Worm (Caenorhabditis elegans) whole organism, young adult: ENCODE data around the gene taf-7.1.
A peak's percentile ranks its signal among the peaks of the same experiment; 100 is the strongest.

Source experiments
- B0019.2 ChIP-seq: fragments of 200-800 bp; sonication (Bioruptor generic); conservative IDR thresholded peaks from 2 replicates; pipeline ENCODE4 v1.3.6; 2022; ENCODE audit warnings: missing genetic modification reagents, missing genetic modification characterization, missing compliant biosample characterization
- B0035.1 ChIP-seq: sonication (generic microtip); optimal IDR thresholded peaks from 2 replicates; lab custom pipeline; 2016; ENCODE audit warnings: missing genetic modification characterization, mild to moderate bottlenecking, missing compliant biosample characterization, missing genotype, missing genetic modification reagents
- C06A6.2 ChIP-seq: fragments of 200-800 bp; sonication (Bioruptor generic); conservative IDR thresholded peaks from 2 replicates; pipeline ENCODE4 v1.3.6; 2022; ENCODE audit warnings: missing genetic modification characterization, missing compliant biosample characterization
- F22D6.2 ChIP-seq: sonication (generic microtip); optimal IDR thresholded peaks from 2 replicates; lab custom pipeline; 2016; ENCODE audit warnings: mild to moderate bottlenecking, missing genetic modification characterization, missing compliant biosample characterization
- F23B12.7 ChIP-seq: sonication (generic microtip); optimal IDR thresholded peaks from 2 replicates; lab custom pipeline; 2017; ENCODE audit warnings: missing genetic modification characterization, mild to moderate bottlenecking, missing compliant biosample characterization, antibody characterized with exemption, moderate library complexity; ENCODE audit not compliant: insufficient read depth
- F57C9.4 ChIP-seq: sonication (generic microtip); optimal IDR thresholded peaks from 2 replicates; lab custom pipeline; 2017; ENCODE audit warnings: mild to moderate bottlenecking, missing genetic modification characterization, missing compliant biosample characterization
- K12H6.12 ChIP-seq: fragments of 200-800 bp; sonication (Bioruptor generic); optimal IDR thresholded peaks from 2 replicates; lab custom pipeline; 2018; ENCODE audit warnings: mild to moderate bottlenecking, missing genetic modification characterization, missing compliant biosample characterization
- T07F8.4 ChIP-seq: sonication (generic microtip); optimal IDR thresholded peaks from 2 replicates; lab custom pipeline; 2016; ENCODE audit warnings: mild to moderate bottlenecking, missing genetic modification characterization, moderate library complexity, missing compliant biosample characterization
- T26A5.8 ChIP-seq: sonication (generic microtip); optimal IDR thresholded peaks from 2 replicates; lab custom pipeline; 2016; ENCODE audit warnings: missing genetic modification characterization, missing compliant biosample characterization
- Y53G8AR.9 ChIP-seq: fragments of 200-800 bp; sonication (Bioruptor generic); conservative IDR thresholded peaks from 2 replicates; pipeline ENCODE4 v1.3.6; 2022; ENCODE audit warnings: missing genetic modification reagents, missing genetic modification characterization, missing compliant biosample characterization
- Y79H2A.3 ChIP-seq: fragments of 200-800 bp; sonication (Bioruptor generic); conservative IDR thresholded peaks from 2 replicates; pipeline ENCODE4 v1.3.6; 2022; ENCODE audit warnings: missing genetic modification reagents, missing genetic modification characterization, missing compliant biosample characterization
- aptf-2 ChIP-seq: fragments of 200-800 bp; sonication (Bioruptor generic); conservative IDR thresholded peaks from 2 replicates; pipeline ENCODE4 v1.3.6; 2022; ENCODE audit warnings: missing genetic modification reagents, missing genetic modification characterization, missing compliant biosample characterization
- attf-3 ChIP-seq: fragments of 200-800 bp; sonication (Bioruptor generic); conservative IDR thresholded peaks from 2 replicates; pipeline ENCODE4 v1.3.6; 2022; ENCODE audit warnings: missing genetic modification reagents, missing genetic modification characterization, missing compliant biosample characterization
- ccch-3 ChIP-seq: fragments of 200-800 bp; sonication (Bioruptor generic); optimal IDR thresholded peaks from 2 replicates; lab custom pipeline; 2018; ENCODE audit warnings: mild to moderate bottlenecking, missing genetic modification characterization, missing compliant biosample characterization
- ceh-40 ChIP-seq: fragments of 200-800 bp; sonication (Bioruptor generic); IDR thresholded peaks from 2 replicates; pipeline ENCODE4 v1.3.6; 2022; ENCODE audit warnings: missing genetic modification characterization, missing compliant biosample characterization
- ceh-79 ChIP-seq: sonication (generic microtip); optimal IDR thresholded peaks from 2 replicates; lab custom pipeline; 2017; ENCODE audit warnings: mild to moderate bottlenecking, missing genetic modification characterization, missing compliant biosample characterization
- ceh-91 ChIP-seq: fragments of 200-800 bp; sonication (Bioruptor generic); IDR thresholded peaks from 2 replicates; pipeline ENCODE4 v1.3.6; 2022; ENCODE audit warnings: missing genetic modification reagents, missing genetic modification characterization, missing compliant biosample characterization
- chd-7 ChIP-seq: sonication (generic microtip); optimal IDR thresholded peaks from 2 replicates; lab custom pipeline; 2016; ENCODE audit warnings: mild to moderate bottlenecking, missing genetic modification characterization, moderate library complexity, missing compliant biosample characterization
- egrh-3 ChIP-seq: fragments of 200-800 bp; sonication (Bioruptor generic); IDR thresholded peaks from 2 replicates; pipeline ENCODE4 v1.3.6; 2022; ENCODE audit warnings: missing genetic modification reagents, missing genetic modification characterization, missing compliant biosample characterization
- hlh-26 ChIP-seq: fragments of 200-800 bp; sonication (Bioruptor generic); conservative IDR thresholded peaks from 2 replicates; pipeline ENCODE4 v1.3.6; 2022; ENCODE audit warnings: missing genetic modification reagents, missing genetic modification characterization, missing compliant biosample characterization
- let-526 ChIP-seq: fragments of 200-800 bp; sonication (Bioruptor generic); IDR thresholded peaks from 2 replicates; pipeline ENCODE4 v1.3.6; 2022; ENCODE audit warnings: missing genetic modification reagents, missing genetic modification characterization, missing compliant biosample characterization
- lin-26 ChIP-seq: fragments of 200-800 bp; sonication (Bioruptor generic); IDR thresholded peaks from 2 replicates; pipeline ENCODE4 v1.3.6; 2022; ENCODE audit warnings: missing genetic modification reagents, missing genetic modification characterization, missing compliant biosample characterization
- lin-35 ChIP-seq, 3 experiments: fragments of 150-350 bp in 2 of 3; sonication (generic microtip) in 1 of 3; optimal IDR thresholded peaks; 2 replicates each; lab custom pipeline; 2014 to 2018; ENCODE audit warnings: missing biosample characterization in 3 of 3, missing genetic modification characterization in 3 of 3, missing genetic modification reagents in 3 of 3
- lin-54 ChIP-seq: fragments of 200-800 bp; sonication (Bioruptor generic); optimal IDR thresholded peaks from 2 replicates; lab custom pipeline; 2018; ENCODE audit warnings: mild to moderate bottlenecking, missing genetic modification characterization, missing compliant biosample characterization
- lir-1 ChIP-seq: fragments of 200-800 bp; sonication (Bioruptor generic); conservative IDR thresholded peaks from 2 replicates; pipeline ENCODE4 v1.3.6; 2022; ENCODE audit warnings: missing genetic modification reagents, missing genetic modification characterization, missing compliant biosample characterization
- madf-6 ChIP-seq: fragments of 200-800 bp; sonication (Bioruptor generic); IDR thresholded peaks from 2 replicates; pipeline ENCODE4 v1.3.6; 2022; ENCODE audit warnings: missing genetic modification reagents, missing genetic modification characterization, missing compliant biosample characterization
- mel-28 ChIP-seq: sonication (generic microtip); optimal IDR thresholded peaks from 2 replicates; lab custom pipeline; 2016; ENCODE audit warnings: borderline replicate concordance, mild to moderate bottlenecking, missing genetic modification characterization, missing compliant biosample characterization
- mxl-1 ChIP-seq: sonication (generic microtip); optimal IDR thresholded peaks from 2 replicates; lab custom pipeline; 2016; ENCODE audit warnings: missing genetic modification characterization, missing compliant biosample characterization
- nfya-1 ChIP-seq: sonication (generic microtip); optimal IDR thresholded peaks from 2 replicates; lab custom pipeline; 2017; ENCODE audit warnings: antibody characterized with exemption, missing compliant biosample characterization, missing genetic modification characterization, borderline replicate concordance; ENCODE audit not compliant: insufficient read depth
- nfya-2 ChIP-seq: fragments of 200-800 bp; sonication (Bioruptor generic); IDR thresholded peaks from 2 replicates; pipeline ENCODE4 v1.3.6; 2022; ENCODE audit warnings: missing genetic modification reagents, missing genetic modification characterization, missing compliant biosample characterization
- nhr-120 ChIP-seq: fragments of 200-800 bp; sonication (Bioruptor generic); IDR thresholded peaks from 2 replicates; pipeline ENCODE4 v1.3.6; 2022; ENCODE audit warnings: missing genetic modification characterization, missing compliant biosample characterization
- nhr-179 ChIP-seq: sonication (generic microtip); optimal IDR thresholded peaks from 2 replicates; lab custom pipeline; 2016; ENCODE audit warnings: mild to moderate bottlenecking, missing genetic modification characterization, missing compliant biosample characterization
- nhr-27 ChIP-seq: fragments of 200-800 bp; sonication (Bioruptor generic); optimal IDR thresholded peaks from 2 replicates; lab custom pipeline; 2018; ENCODE audit warnings: mild to moderate bottlenecking, missing genetic modification characterization, moderate library complexity, missing compliant biosample characterization
- pbrm-1 ChIP-seq: fragments of 200-800 bp; sonication (Bioruptor generic); IDR thresholded peaks from 2 replicates; pipeline ENCODE4 v1.3.6; 2022; ENCODE audit warnings: missing genetic modification reagents, missing genetic modification characterization, missing compliant biosample characterization
- rec-8 ChIP-seq, 2 experiments: sonication (generic microtip); optimal IDR thresholded peaks; 2 replicates each; lab custom pipeline; 2016; ENCODE audit warnings: mild to moderate bottlenecking in 2 of 2, missing genetic modification characterization in 2 of 2, missing genetic modification reagents in 2 of 2, missing genotype in 2 of 2, missing biosample characterization in 1 of 2, missing compliant biosample characterization in 1 of 2, moderate library complexity in 1 of 2
- sdz-38 ChIP-seq: sonication (generic microtip); optimal IDR thresholded peaks from 2 replicates; lab custom pipeline; 2016; ENCODE audit warnings: missing genotype, missing genetic modification characterization, missing compliant biosample characterization
- sea-2 ChIP-seq: fragments of 200-800 bp; sonication (Bioruptor generic); IDR thresholded peaks from 2 replicates; pipeline ENCODE4 v1.3.6; 2022; ENCODE audit warnings: missing genetic modification characterization, missing compliant biosample characterization
- tbx-9 ChIP-seq: sonication (generic microtip); optimal IDR thresholded peaks from 2 replicates; lab custom pipeline; 2016; ENCODE audit warnings: borderline replicate concordance, missing genetic modification characterization, inconsistent platforms, missing compliant biosample characterization
- tlf-1 ChIP-seq: fragments of 200-800 bp; sonication (Bioruptor generic); optimal IDR thresholded peaks from 2 replicates; lab custom pipeline; 2018; ENCODE audit warnings: mild to moderate bottlenecking, missing genetic modification characterization, missing compliant biosample characterization
- xnd-1 ChIP-seq: sonication (generic microtip); optimal IDR thresholded peaks from 2 replicates; lab custom pipeline; 2016; ENCODE audit warnings: missing genotype, missing genetic modification reagents, missing genetic modification characterization, missing compliant biosample characterization
- zim-3 ChIP-seq: sonication (generic microtip); optimal IDR thresholded peaks from 2 replicates; lab custom pipeline; 2017; ENCODE audit warnings: mild to moderate bottlenecking, missing genetic modification characterization, moderate library complexity, missing compliant biosample characterization
- ztf-18 ChIP-seq: sonication (generic microtip); optimal IDR thresholded peaks from 2 replicates; lab custom pipeline; 2016; ENCODE audit warnings: missing genotype, mild to moderate bottlenecking, missing genetic modification characterization, missing compliant biosample characterization
- ztf-28 ChIP-seq: fragments of 200-800 bp; sonication (Bioruptor generic); IDR thresholded peaks from 2 replicates; pipeline ENCODE4 v1.3.6; 2022; ENCODE audit warnings: missing genetic modification reagents, missing genetic modification characterization, missing compliant biosample characterization
- ztf-3 ChIP-seq: fragments of 200-800 bp; sonication (Bioruptor generic); optimal IDR thresholded peaks from 2 replicates; lab custom pipeline; 2018; ENCODE audit warnings: mild to moderate bottlenecking, missing genetic modification characterization, missing compliant biosample characterization

taf-7.1 gene

DNA sequence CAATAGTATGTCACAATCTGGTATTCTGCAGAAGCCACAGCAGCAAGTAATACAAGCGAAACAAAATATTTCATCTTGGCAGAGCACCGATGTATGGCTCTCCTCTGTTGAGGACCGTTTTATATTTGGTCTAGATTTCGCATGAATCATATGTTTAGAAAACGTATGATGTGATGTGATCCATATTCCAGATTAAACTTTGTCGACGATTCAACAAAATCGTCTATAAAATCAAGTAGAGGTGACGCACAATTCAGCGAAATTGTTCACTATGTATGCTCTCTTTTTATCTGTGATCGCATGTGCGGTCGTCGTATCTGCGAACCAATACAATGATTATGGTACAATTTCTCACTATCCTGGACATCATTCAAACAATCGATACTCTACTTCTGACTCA, 42.6 kb upstream of the taf-7.1 start, which contains the start of the genes Y62H9A.3 and Y62H9A.4:
Gene Y62H9A.3 (minus strand): TSS at position 101 of the 400 bp plus-strand sequence.
Gene Y62H9A.4 (plus strand): TSS at position 256 of the 400 bp plus-strand sequence.
- TF ChIP-seq let-526 (GFP tag; lab: Robert Waterston, UW) (no peak), ztf-18 (tag; lab: Kevin White, UChicago) (no peak), tbx-9 (tag; lab: Kevin White, UChicago) (no peak), chd-7 (tag; lab: Kevin White, UChicago) (no peak), hlh-26 (GFP tag; lab: Robert Waterston, UW) (no peak), F22D6.2 (tag; lab: Kevin White, UChicago) (no peak), lin-35 (GFP tag; optimal IDR thresholded peaks at IDR 0.05; lab: Kevin White, UChicago) (no peak), attf-3 (GFP tag; lab: Robert Waterston, UW) (no peak), T07F8.4 (tag; lab: Kevin White, UChicago) (no peak), nhr-120 (GFP tag; lab: Robert Waterston, UW) (no peak), ceh-91 (no peak), Y53G8AR.9 (GFP tag; lab: Robert Waterston, UW) (no peak), ccch-3 (no peak), T26A5.8 (tag; lab: Kevin White, UChicago) (no peak), C06A6.2 (GFP tag; lab: Robert Waterston, UW) (no peak)

DNA sequence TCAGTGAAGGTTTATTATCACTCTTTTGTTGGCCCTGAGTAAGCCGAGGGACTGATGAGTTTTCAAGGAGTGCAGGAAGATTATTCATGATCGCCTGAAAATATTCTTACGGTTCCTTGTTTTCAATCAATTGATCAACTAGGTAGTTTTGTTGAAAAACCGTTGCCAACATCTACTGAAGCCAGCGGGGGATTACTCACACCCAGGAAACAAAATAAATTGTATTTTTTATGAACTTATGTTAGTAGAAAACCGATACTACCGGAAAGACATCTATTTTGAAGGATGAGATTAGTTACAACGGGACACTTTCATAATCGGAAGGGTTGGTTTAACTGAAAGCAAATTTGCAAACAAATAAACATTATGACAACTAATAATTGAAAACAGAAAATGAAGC, 40.8 kb upstream of the taf-7.1 start, which contains the start of gene Y62H9A.2:
Gene Y62H9A.2 (minus strand): TSS at position 101 of the 400 bp plus-strand sequence.
- no peak for TF ChIP-seq xnd-1
- no peak for TF ChIP-seq madf-6 (GFP tag; lab: Robert Waterston, UW)
- no peak for TF ChIP-seq ceh-79 (tag; lab: Kevin White, UChicago)
- TF ChIP-seq ceh-40 (GFP tag; lab: Robert Waterston, UW): no peak
- TF ChIP-seq sdz-38: no peak

DNA sequence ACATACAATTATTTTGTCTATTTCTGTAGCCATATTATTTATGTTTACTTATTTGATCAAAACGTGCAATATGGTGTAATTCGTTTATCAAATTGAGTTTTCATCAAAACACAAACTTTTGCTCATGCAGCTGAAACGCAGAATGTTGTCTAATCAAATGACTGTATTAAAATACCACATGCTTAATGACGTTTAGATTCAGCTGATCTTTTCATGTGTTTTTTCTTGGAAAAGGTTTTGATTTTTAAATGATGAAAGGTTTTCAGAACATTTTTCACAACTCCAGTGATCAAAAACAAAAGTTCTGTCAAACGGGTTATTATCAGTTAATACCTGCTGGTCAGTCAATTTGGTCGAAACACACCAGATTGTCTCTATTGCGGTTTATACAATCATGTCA, 38.0 kb upstream of the taf-7.1 start, which contains the start of gene Y62H9A.1:
Gene Y62H9A.1 (plus strand): TSS at position 282 of the 400 bp plus-strand sequence.
- TF ChIP-seq zim-3 (tag; lab: Kevin White, UChicago) (no peak), sea-2 (GFP tag; lab: Robert Waterston, UW) (no peak), aptf-2 (GFP tag; lab: Robert Waterston, UW) (no peak), K12H6.12 (tag; lab: Kevin White, UChicago) (no peak), nhr-27 (tag; lab: Kevin White, UChicago) (no peak), egrh-3 (GFP tag; lab: Robert Waterston, UW) (no peak), mxl-1 (tag; lab: Kevin White, UChicago) (no peak), lir-1 (GFP tag; lab: Robert Waterston, UW) (no peak), C06A6.2 (GFP tag; lab: Robert Waterston, UW) (no peak), pbrm-1 (GFP tag; lab: Robert Waterston, UW) (no peak), rec-8 (tag; optimal IDR thresholded peaks at IDR 0.05; lab: Kevin White, UChicago) (no peak), ztf-28 (GFP tag; lab: Robert Waterston, UW) (no peak), F57C9.4 (tag; lab: Kevin White, UChicago) (no peak), ceh-79 (tag; lab: Kevin White, UChicago) (no peak), B0019.2 (GFP tag; lab: Robert Waterston, UW) (no peak)

DNA sequence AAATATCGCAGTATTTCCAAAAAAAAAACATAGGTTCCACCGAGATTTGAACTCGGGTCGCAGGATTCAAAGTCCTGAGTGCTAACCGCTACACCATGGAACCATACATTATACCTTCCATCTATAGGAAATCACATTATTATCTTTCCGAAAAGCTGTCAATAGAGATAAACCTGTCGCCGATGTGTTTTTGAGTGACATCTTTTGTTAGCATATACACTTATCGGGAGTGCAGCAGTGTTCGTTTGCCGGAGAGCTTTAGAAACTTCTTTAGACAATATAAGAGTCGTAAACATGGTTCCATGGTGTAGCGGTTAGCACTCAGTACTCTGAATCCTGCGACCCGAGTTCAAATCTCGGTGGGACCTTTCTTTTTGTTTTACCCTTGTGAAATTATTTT, 34.9 kb upstream of the taf-7.1 start:
- TF ChIP-seq nhr-179 (tag; lab: Kevin White, UChicago) (peak; percentile 10), ztf-3 (no peak), nhr-27 (tag; lab: Kevin White, UChicago) (no peak), mel-28 (tag; lab: Kevin White, UChicago) (no peak), hlh-26 (GFP tag; lab: Robert Waterston, UW) (no peak), lin-26 (peak; percentile 93), F23B12.7 (tag; lab: Kevin White, UChicago) (no peak), lin-54 (GFP tag; lab: Kevin White, UChicago) (no peak), tlf-1 (GFP tag; lab: Kevin White, UChicago) (no peak), nfya-1 (tag; lab: Kevin White, UChicago) (no peak), Y79H2A.3 (GFP tag; lab: Robert Waterston, UW) (0 out of 2 replicates have a peak, but pooled peaks have one; percentile 21), nfya-2 (GFP tag; lab: Robert Waterston, UW) (no peak), B0035.1 (tag; lab: Kevin White, UChicago) (peak; percentile 47)
